Worm (Caenorhabditis elegans) whole organism, L4 larva: ENCODE measurements around the gene marc-5.

Source experiments
- D1046.2 ChIP-seq: fragments of 200-800 bp; sonication (Bioruptor generic); IDR thresholded peaks from 2 replicates; pipeline ENCODE4 v1.3.6; 2022; ENCODE audit warnings: missing genetic modification characterization, missing compliant biosample characterization
- F49E8.2 ChIP-seq: sonication (generic microtip); optimal IDR thresholded peaks from 2 replicates; lab custom pipeline; 2016; ENCODE audit warnings: missing compliant biosample characterization, mild to moderate bottlenecking, missing genetic modification characterization, borderline replicate concordance
- T26A8.4 ChIP-seq: fragments of 200-800 bp; sonication (Bioruptor generic); IDR thresholded peaks from 2 replicates; pipeline ENCODE4 v1.3.6; 2022; ENCODE audit warnings: missing genetic modification characterization, missing compliant biosample characterization
- Y105C5A.15 ChIP-seq: fragments of 200-800 bp; sonication (Bioruptor generic); IDR thresholded peaks from 2 replicates; pipeline ENCODE4 v1.3.6; 2022; ENCODE audit warnings: missing genetic modification characterization, missing compliant biosample characterization
- Y48G9A.11 ChIP-seq: fragments of 200-800 bp; sonication (Bioruptor generic); IDR thresholded peaks from 2 replicates; pipeline ENCODE4 v1.3.6; 2022; ENCODE audit warnings: missing genetic modification reagents, missing genetic modification characterization, missing compliant biosample characterization
- ZK337.2 ChIP-seq: fragments of 200-800 bp; sonication (Bioruptor generic); IDR thresholded peaks from 2 replicates; pipeline ENCODE4 v1.3.6; 2022; ENCODE audit warnings: missing genetic modification reagents, missing genetic modification characterization, missing compliant biosample characterization
- aha-1 ChIP-seq: fragments of 150-350 bp; peaks from one replicate; lab custom pipeline; 2014; ENCODE audit warnings: missing biosample characterization, missing genetic modification characterization
- ceh-28 ChIP-seq: fragments of 150-350 bp; optimal IDR thresholded peaks from 2 replicates; lab custom pipeline; 2014; ENCODE audit warnings: missing biosample characterization, missing genetic modification reagents, missing genetic modification characterization
- ces-1 ChIP-seq: fragments of 150-350 bp; sonication (generic microtip); optimal IDR thresholded peaks from 4 replicates; lab custom pipeline; 2014; ENCODE audit warnings: missing biosample characterization, missing genetic modification reagents, missing genetic modification characterization
- ctbp-1 ChIP-seq: fragments of 200-800 bp; sonication (Bioruptor generic); IDR thresholded peaks from 2 replicates; pipeline ENCODE4 v1.3.6; 2022; ENCODE audit warnings: missing genetic modification reagents, missing genetic modification characterization, missing compliant biosample characterization
- dmd-6 ChIP-seq: fragments of 200-800 bp; sonication (Bioruptor generic); IDR thresholded peaks from 2 replicates; pipeline ENCODE4 v1.3.6; 2022; ENCODE audit warnings: missing genetic modification reagents, missing genetic modification characterization, missing compliant biosample characterization
- duxl-1 ChIP-seq: sonication (generic microtip); optimal IDR thresholded peaks from 2 replicates; lab custom pipeline; 2016; ENCODE audit warnings: mild to moderate bottlenecking, missing genetic modification characterization, moderate library complexity, missing compliant biosample characterization; ENCODE audit not compliant: poor library complexity
- dve-1 ChIP-seq: sonication (generic microtip); optimal IDR thresholded peaks from 2 replicates; lab custom pipeline; 2017; ENCODE audit warnings: antibody characterized with exemption, mild to moderate bottlenecking, missing genetic modification characterization, missing compliant biosample characterization; ENCODE audit not compliant: insufficient read depth
- egl-43 ChIP-seq: fragments of 200-800 bp; sonication (Bioruptor generic); IDR thresholded peaks from 2 replicates; pipeline ENCODE4 v1.3.6; 2022; ENCODE audit warnings: missing genetic modification reagents, missing genetic modification characterization, missing compliant biosample characterization
- gei-8 ChIP-seq: fragments of 200-800 bp; sonication (Bioruptor generic); optimal IDR thresholded peaks from 2 replicates; lab custom pipeline; 2018; ENCODE audit warnings: mild to moderate bottlenecking, missing genetic modification characterization, missing compliant biosample characterization
- hlh-30 ChIP-seq: sonication (generic microtip); optimal IDR thresholded peaks from 2 replicates; lab custom pipeline; 2017; ENCODE audit warnings: antibody characterized with exemption, mild to moderate bottlenecking, missing genetic modification characterization, missing compliant biosample characterization; ENCODE audit not compliant: insufficient read depth
- hmg-1.1 ChIP-seq: fragments of 200-800 bp; sonication (Bioruptor generic); IDR thresholded peaks from 2 replicates; pipeline ENCODE4 v1.3.6; 2022; ENCODE audit warnings: missing genetic modification reagents, missing genetic modification characterization, missing compliant biosample characterization
- lim-7 ChIP-seq: fragments of 200-800 bp; sonication (Bioruptor generic); IDR thresholded peaks from 2 replicates; pipeline ENCODE4 v1.3.6; 2022; ENCODE audit warnings: missing genetic modification characterization, missing compliant biosample characterization
- lin-13 ChIP-seq: fragments of 150-350 bp; optimal IDR thresholded peaks from 2 replicates; lab custom pipeline; 2014; ENCODE audit warnings: missing biosample characterization, missing genetic modification reagents, missing genetic modification characterization
- lin-38 ChIP-seq: fragments of 200-800 bp; sonication (Bioruptor generic); IDR thresholded peaks from 2 replicates; pipeline ENCODE4 v1.3.6; 2022; ENCODE audit warnings: missing genetic modification reagents, missing genetic modification characterization, missing compliant biosample characterization
- mdt-29 ChIP-seq: fragments of 200-800 bp; sonication (Bioruptor generic); IDR thresholded peaks from 2 replicates; pipeline ENCODE4 v1.3.6; 2022; ENCODE audit warnings: missing genetic modification reagents, missing genetic modification characterization, missing compliant biosample characterization
- mes-2 ChIP-seq: sonication (generic microtip); optimal IDR thresholded peaks from 2 replicates; lab custom pipeline; 2016; ENCODE audit warnings: missing genotype, mild to moderate bottlenecking, missing genetic modification characterization, missing compliant biosample characterization; ENCODE audit not compliant: poor library complexity, severe bottlenecking
- mxl-2 ChIP-seq: fragments of 200-800 bp; sonication (Bioruptor generic); conservative IDR thresholded peaks from 2 replicates; pipeline ENCODE4 v1.3.6; 2022; ENCODE audit warnings: missing genetic modification reagents, missing genetic modification characterization, missing compliant biosample characterization
- nhr-102 ChIP-seq: sonication (generic microtip); optimal IDR thresholded peaks from 2 replicates; lab custom pipeline; 2016; ENCODE audit warnings: mild to moderate bottlenecking, missing genetic modification characterization, moderate library complexity, missing compliant biosample characterization
- nhr-111 ChIP-seq: fragments of 200-800 bp; sonication (Bioruptor generic); optimal IDR thresholded peaks from 2 replicates; lab custom pipeline; 2018; ENCODE audit warnings: mild to moderate bottlenecking, missing genetic modification characterization, missing compliant biosample characterization
- nhr-28 ChIP-seq: fragments of 150-350 bp; optimal IDR thresholded peaks from 2 replicates; lab custom pipeline; 2014; ENCODE audit warnings: missing biosample characterization, missing genetic modification characterization
- nhr-42 ChIP-seq: fragments of 200-800 bp; sonication (Bioruptor generic); IDR thresholded peaks from 2 replicates; pipeline ENCODE4 v1.3.6; 2022; ENCODE audit warnings: missing genetic modification characterization, missing compliant biosample characterization
- nhr-6 ChIP-seq: fragments of 150-350 bp; optimal IDR thresholded peaks from 2 replicates; lab custom pipeline; 2014; ENCODE audit warnings: missing biosample characterization, missing genetic modification characterization
- set-16 ChIP-seq: fragments of 200-800 bp; sonication (Bioruptor generic); IDR thresholded peaks from 2 replicates; pipeline ENCODE4 v1.3.6; 2022; ENCODE audit warnings: missing genetic modification reagents, missing genetic modification characterization, missing compliant biosample characterization
- snpc-1.2 ChIP-seq: fragments of 200-800 bp; sonication (Bioruptor generic); IDR thresholded peaks from 2 replicates; pipeline ENCODE4 v1.3.6; 2022; ENCODE audit warnings: missing genetic modification reagents, missing genetic modification characterization, missing compliant biosample characterization
- tra-1 ChIP-seq: fragments of 200-800 bp; sonication (Bioruptor generic); IDR thresholded peaks from 2 replicates; pipeline ENCODE4 v1.3.6; 2022; ENCODE audit warnings: missing genetic modification reagents, missing genetic modification characterization, missing compliant biosample characterization
- zfp-2 ChIP-seq: sonication (generic microtip); optimal IDR thresholded peaks from 2 replicates; lab custom pipeline; 2016; ENCODE audit warnings: mild to moderate bottlenecking, missing genetic modification characterization, missing compliant biosample characterization
- zfp-3 ChIP-seq: fragments of 200-800 bp; sonication (Bioruptor generic); conservative IDR thresholded peaks from 2 replicates; pipeline ENCODE4 v1.3.6; 2022; ENCODE audit warnings: missing genetic modification reagents, missing genetic modification characterization, missing compliant biosample characterization
- zip-11 ChIP-seq: fragments of 200-800 bp; sonication (Bioruptor generic); IDR thresholded peaks from 2 replicates; pipeline ENCODE4 v1.3.6; 2022; ENCODE audit warnings: missing genetic modification characterization, missing compliant biosample characterization
- zip-2 ChIP-seq: fragments of 150-350 bp; optimal IDR thresholded peaks from 2 replicates; lab custom pipeline; 2014; ENCODE audit warnings: missing biosample characterization, missing genetic modification characterization

marc-5 gene

DNA sequence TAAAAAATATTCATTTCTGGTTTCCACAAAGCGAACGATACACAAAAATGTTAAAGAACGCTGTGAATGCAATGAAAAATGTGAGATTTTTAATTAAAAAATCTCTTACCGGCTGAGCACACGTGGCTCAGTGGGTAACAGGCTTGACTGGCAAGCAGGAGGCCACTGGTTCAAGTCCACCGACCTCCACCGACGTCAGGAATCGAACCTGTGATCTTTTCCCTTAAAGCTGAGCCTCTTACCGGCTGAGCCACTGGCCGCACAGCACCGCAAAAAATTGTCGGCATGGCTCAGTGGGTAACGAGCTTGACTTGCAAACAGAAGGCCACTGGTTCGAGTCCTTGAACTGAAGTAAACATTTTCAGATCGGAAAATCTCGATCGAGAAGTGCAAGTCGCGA is 34.5 kb downstream of the marc-5 start, which contains the start of gene C44C11.6:
TSS of gene C44C11.6 (plus strand) at position 23 of the 400 bp plus-strand sequence.
- TF ChIP-seq set-16 (GFP tag; lab: Robert Waterston, UW) = peak; percentile 57
- TF ChIP-seq D1046.2 = peak; percentile 67
- TF ChIP-seq T26A8.4 (GFP tag; lab: Robert Waterston, UW) = 0 out of 2 replicates have a peak, but pooled peaks have one; percentile 38
- 0 out of 2 replicates have a peak, but pooled peaks have one; percentile 26 for TF ChIP-seq zfp-3 (GFP tag; lab: Robert Waterston, UW)
- 0 out of 2 replicates have a peak, but pooled peaks have one; percentile 26 for TF ChIP-seq snpc-1.2 (GFP tag; lab: Robert Waterston, UW)
- no peak for TF ChIP-seq Y48G9A.11 (GFP tag; lab: Robert Waterston, UW)
- peak; percentile 19 for TF ChIP-seq nhr-102
- no peak for TF ChIP-seq F49E8.2 (tag; lab: Kevin White, UChicago)
- 0 out of 2 replicates have a peak, but pooled peaks have one; percentile 8 for TF ChIP-seq mxl-2 (GFP tag; lab: Robert Waterston, UW)
- 0 out of 2 replicates have a peak, but pooled peaks have one; percentile 52 for TF ChIP-seq ctbp-1 (GFP tag; lab: Robert Waterston, UW)
- TF ChIP-seq nhr-42 (GFP tag; lab: Robert Waterston, UW) = no peak
- TF ChIP-seq dmd-6 (GFP tag; lab: Robert Waterston, UW) = 0 out of 2 replicates have a peak, but pooled peaks have one; percentile 14
- TF ChIP-seq nhr-28 (tag; lab: Kevin White, UChicago) = no peak
- TF ChIP-seq egl-43 (GFP tag; lab: Robert Waterston, UW) = 0 out of 2 replicates have a peak, but pooled peaks have one; percentile 16
- TF ChIP-seq dve-1 (tag; lab: Kevin White, UChicago) = peak; percentile 13
- TF ChIP-seq zip-2 (tag; lab: Kevin White, UChicago) = no peak
- no peak for TF ChIP-seq Y105C5A.15
- TF ChIP-seq zip-11 = no peak
- 0 out of 2 replicates have a peak, but pooled peaks have one; percentile 4 for TF ChIP-seq tra-1 (GFP tag; lab: Robert Waterston, UW)
- TF ChIP-seq hmg-1.1 (GFP tag; lab: Robert Waterston, UW) = peak; percentile 50; the same call in 1 of the 2 replicates
- TF ChIP-seq duxl-1 (tag; lab: Kevin White, UChicago) = peak; percentile 13
- peak; percentile 68 for TF ChIP-seq lin-13 (GFP tag; lab: Kevin White, UChicago)
- TF ChIP-seq lin-38 = peak; percentile 40
- no peak for TF ChIP-seq mes-2 (tag; lab: Kevin White, UChicago)
- TF ChIP-seq nhr-111 (GFP tag; lab: Kevin White, UChicago) = peak; percentile 24
- no peak for TF ChIP-seq aha-1 (tag; lab: Kevin White, UChicago)
- TF ChIP-seq zfp-2 = no peak
- TF ChIP-seq, all 104 proteins: peak for 17

DNA sequence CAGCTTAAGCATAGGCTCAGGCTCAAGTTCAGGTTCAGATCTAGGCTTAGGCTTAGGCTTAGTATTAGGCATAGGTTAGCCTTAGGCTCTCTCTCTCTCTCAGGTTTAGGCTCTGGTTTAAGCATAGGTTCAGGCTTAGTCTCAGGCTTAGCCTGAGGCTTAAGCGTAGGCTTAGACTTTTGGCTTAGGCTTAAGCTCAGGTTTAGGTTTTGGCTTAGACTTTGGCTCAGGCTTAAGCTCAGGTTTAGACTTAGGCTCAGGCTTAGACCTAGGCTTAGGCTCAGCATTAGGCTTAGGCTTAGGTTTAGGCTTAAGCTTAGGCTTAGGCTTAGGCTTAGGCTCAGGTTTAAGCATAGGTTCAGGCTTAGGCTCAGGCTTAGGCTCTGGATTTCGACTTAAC is 35.6 kb downstream of the marc-5 start:
- no peak for TF ChIP-seq ZK337.2
- no peak for TF ChIP-seq ceh-28
- no peak for TF ChIP-seq gei-8
- TF ChIP-seq, all 104 proteins: peak for 0

- TF ChIP-seq aha-1 (tag; lab: Kevin White, UChicago) = peak; percentile 67
- TF ChIP-seq nhr-6 = no peak
- peak; percentile 91 for TF ChIP-seq set-16 (GFP tag; lab: Robert Waterston, UW)
- TF ChIP-seq ZK337.2 = no peak
- no peak for TF ChIP-seq mdt-29 (GFP tag; lab: Robert Waterston, UW)
- 0 out of 2 replicates have a peak, but pooled peaks have one; percentile 37 for TF ChIP-seq lim-7 (GFP tag; lab: Robert Waterston, UW)
- no peak for TF ChIP-seq ces-1
- TF ChIP-seq hlh-30 (tag; lab: Kevin White, UChicago) = no peak
- TF ChIP-seq, all 104 proteins: peak for 3
Observed at ce11 chrII:12342928-12343327, 36.4 kb downstream of the marc-5 start.
